Worm (Caenorhabditis elegans) whole organism, L3 larva: ENCODE data around the gene rabr-1.

Source experiments
- ZK546.5 ChIP-seq: sonication (generic microtip); optimal IDR thresholded peaks from 2 replicates; lab custom pipeline; 2017; ENCODE audit warnings: missing biosample characterization, missing genetic modification characterization
- aly-2 ChIP-seq: fragments of 150-350 bp; optimal IDR thresholded peaks from 2 replicates; lab custom pipeline; 2014; ENCODE audit warnings: missing biosample characterization, missing genetic modification characterization
- ceh-16 ChIP-seq: sonication (generic microtip); optimal IDR thresholded peaks from 2 replicates; lab custom pipeline; 2017; ENCODE audit warnings: missing biosample characterization, missing genetic modification characterization
- daf-12 ChIP-seq: fragments of 150-350 bp; optimal IDR thresholded peaks from 2 replicates; lab custom pipeline; 2014; ENCODE audit warnings: missing biosample characterization, missing genetic modification reagents, missing genetic modification characterization
- fos-1 ChIP-seq: fragments of 150-350 bp; optimal IDR thresholded peaks from 2 replicates; lab custom pipeline; 2014; ENCODE audit warnings: missing biosample characterization, missing genetic modification characterization
- lin-15B ChIP-seq: fragments of 150-350 bp; optimal IDR thresholded peaks from 2 replicates; lab custom pipeline; 2014; ENCODE audit warnings: missing biosample characterization, missing genetic modification characterization
- lin-39 ChIP-seq: fragments of 150-350 bp; optimal IDR thresholded peaks from 2 replicates; lab custom pipeline; 2018; ENCODE audit warnings: missing biosample characterization, missing genetic modification reagents, missing genetic modification characterization
- nhr-11 ChIP-seq: fragments of 150-350 bp; optimal IDR thresholded peaks from 2 replicates; lab custom pipeline; 2014; ENCODE audit warnings: missing biosample characterization, missing genetic modification characterization
- nhr-28 ChIP-seq: fragments of 150-350 bp; optimal IDR thresholded peaks from 2 replicates; lab custom pipeline; 2014; ENCODE audit warnings: missing biosample characterization, missing genetic modification characterization
- nhr-76 ChIP-seq: fragments of 150-350 bp; sonication (generic microtip); optimal IDR thresholded peaks from 5 replicates; lab custom pipeline; 2014; ENCODE audit warnings: missing biosample characterization, missing genetic modification characterization
- pha-4 ChIP-seq: fragments of 150-350 bp; optimal IDR thresholded peaks from 2 replicates; lab custom pipeline; 2014; ENCODE audit warnings: missing biosample characterization, missing genetic modification reagents, missing genetic modification characterization
- pqm-1 ChIP-seq: fragments of 150-350 bp; optimal IDR thresholded peaks from 2 replicates; lab custom pipeline; 2017; ENCODE audit warnings: missing biosample characterization, missing genetic modification characterization, inconsistent platforms

DNA sequence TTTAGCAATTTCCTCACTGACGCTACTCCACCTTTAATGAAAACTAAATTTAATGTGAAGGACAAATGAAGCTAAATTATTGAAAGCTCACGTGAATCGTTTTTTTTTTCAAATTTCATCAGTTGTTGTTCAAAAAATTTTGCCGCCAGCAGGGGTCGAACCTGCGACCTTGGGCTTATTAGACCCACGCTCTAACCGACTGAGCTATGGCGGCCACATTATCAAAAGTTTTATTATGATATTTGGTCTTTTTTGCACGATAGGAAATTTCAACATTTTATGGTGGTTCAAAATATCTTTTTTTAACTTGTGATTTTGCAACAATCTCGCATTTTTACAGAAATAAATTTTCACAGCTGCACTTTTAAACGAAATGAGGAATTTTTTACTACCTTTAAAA, 30.1 kb downstream of the rabr-1 start:
- TF ChIP-seq lin-15B (tag; lab: Kevin White, UChicago) (no peak), daf-12 (no peak), lin-39 (tag; lab: Kevin White, UChicago) (no peak), pha-4 (tag; lab: Kevin White, UChicago) (no peak), pqm-1 (tag; lab: Kevin White, UChicago) (no peak), aly-2 (tag; lab: Kevin White, UChicago) (no peak), nhr-76 (no peak), nhr-28 (tag; lab: Kevin White, UChicago) (no peak), ceh-16 (tag; lab: Kevin White, UChicago) (no peak), fos-1 (no peak), ZK546.5 (tag; lab: Kevin White, UChicago) (no peak), nhr-11 (no peak)
